Worm (Caenorhabditis elegans): ENCODE results near the gene lag-1.

lag-1 gene

ce11 chrIV:6097040-6097928 lies 2.1 kb downstream of the lag-1 start (continued):
- TF ChIP-seq jun-1 (tag; optimal IDR thresholded peaks at IDR 0.05): peak; percentile 69
- no peak for TF ChIP-seq mml-1 (tag; optimal IDR thresholded peaks at IDR 0.05)
- TF ChIP-seq daf-12 (tag; optimal IDR thresholded peaks at IDR 0.05): no peak
- no peak for TF ChIP-seq nhr-11 (tag; optimal IDR thresholded peaks at IDR 0.05)
- TF ChIP-seq fos-1 (tag; optimal IDR thresholded peaks at IDR 0.05): no peak
- no peak for TF ChIP-seq ceh-9 (tag; optimal IDR thresholded peaks at IDR 0.05)
- peak; percentile 82 for TF ChIP-seq nfya-1 (tag; optimal IDR thresholded peaks at IDR 0.05; ENCODE audit: insufficient read depth)
- peak; percentile 54 for TF ChIP-seq R02D3.7 (tag; optimal IDR thresholded peaks at IDR 0.05)
- peak; percentile 73 for TF ChIP-seq unc-62 (GFP tag; optimal IDR thresholded peaks at IDR 0.05)
- TF ChIP-seq nhr-77 (tag; optimal IDR thresholded peaks at IDR 0.05): no peak
- peak; percentile 46 for TF ChIP-seq pqm-1 (tag; optimal IDR thresholded peaks at IDR 0.05)
- peak; percentile 44 for TF ChIP-seq lsy-12 (tag; optimal IDR thresholded peaks at IDR 0.05)
- TF ChIP-seq nhr-12 (tag; optimal IDR thresholded peaks at IDR 0.05): no peak
- peak in 1 of 3 experiments; percentile 13 for TF ChIP-seq elt-3 (tag; optimal IDR thresholded peaks at IDR 0.05)
- TF ChIP-seq nhr-67 (tag; optimal IDR thresholded peaks at IDR 0.05): no peak
- no peak for TF ChIP-seq nhr-237 (tag; optimal IDR thresholded peaks at IDR 0.05)
- no peak for TF ChIP-seq skn-1 (tag; optimal IDR thresholded peaks at IDR 0.05)
- peak; percentile 68 for TF ChIP-seq egl-27 (tag; optimal IDR thresholded peaks at IDR 0.05)

- TF ChIP-seq ceh-16 (tag; optimal IDR thresholded peaks at IDR 0.05) (no peak), egl-5 (tag; optimal IDR thresholded peaks at IDR 0.05) (no peak), nhr-237 (tag; optimal IDR thresholded peaks at IDR 0.05) (no peak), ceh-82 (tag; optimal IDR thresholded peaks at IDR 0.05) (no peak), daf-12 (tag; optimal IDR thresholded peaks at IDR 0.05) (no peak), unc-39 (tag; optimal IDR thresholded peaks at IDR 0.05) (no peak), nhr-43 (tag; optimal IDR thresholded peaks at IDR 0.05; ENCODE audit: poor library complexity, severe bottlenecking) (peak; percentile 87), ztf-11 (tag; optimal IDR thresholded peaks at IDR 0.05) (no peak), fkh-10 (GFP tag; optimal IDR thresholded peaks at IDR 0.05) (no peak), jun-1 (tag; optimal IDR thresholded peaks at IDR 0.05) (no peak), mml-1 (tag; optimal IDR thresholded peaks at IDR 0.05) (no peak), fos-1 (tag; optimal IDR thresholded peaks at IDR 0.05) (no peak), skn-1 (tag; optimal IDR thresholded peaks at IDR 0.05) (no peak), nhr-77 (tag; optimal IDR thresholded peaks at IDR 0.05) (no peak), eor-1 (tag; optimal IDR thresholded peaks at IDR 0.05) (no peak), tbx-2 (tag; optimal IDR thresholded peaks at IDR 0.05) (no peak), nhr-76 (tag; optimal IDR thresholded peaks at IDR 0.05) (no peak), nhr-67 (tag; optimal IDR thresholded peaks at IDR 0.05) (no peak), fkh-2 (tag; optimal IDR thresholded peaks at IDR 0.05) (no peak), ztf-4 (tag; optimal IDR thresholded peaks at IDR 0.05) (no peak), hmg-11 (tag; optimal IDR thresholded peaks at IDR 0.05) (no peak), ceh-9 (tag; optimal IDR thresholded peaks at IDR 0.05) (no peak), ZK546.5 (tag; optimal IDR thresholded peaks at IDR 0.05) (no peak), ceh-28 (tag; optimal IDR thresholded peaks at IDR 0.05) (peak; percentile 35), lsy-12 (tag; optimal IDR thresholded peaks at IDR 0.05) (no peak), R02D3.7 (tag; optimal IDR thresholded peaks at IDR 0.05) (no peak), nhr-23 (tag; optimal IDR thresholded peaks at IDR 0.05) (peak; percentile 85), mdl-1 (tag; optimal IDR thresholded peaks at IDR 0.05) (no peak), zag-1 (tag; optimal IDR thresholded peaks at IDR 0.05) (no peak), pha-4 (tag; optimal IDR thresholded peaks at IDR 0.05) (peak; percentile 47), egl-27 (tag; optimal IDR thresholded peaks at IDR 0.05) (peak; percentile 60), sea-2 (GFP tag; optimal IDR thresholded peaks at IDR 0.05) (no peak), pqm-1 (tag; optimal IDR thresholded peaks at IDR 0.05) (peak; percentile 76), ama-1 (optimal IDR thresholded peaks at IDR 0.05) (no peak), elt-1 (tag; optimal IDR thresholded peaks at IDR 0.05) (no peak), unc-62 (GFP tag; optimal IDR thresholded peaks at IDR 0.05) (no peak), nhr-12 (tag; optimal IDR thresholded peaks at IDR 0.05) (no peak), nhr-25 (tag; optimal IDR thresholded peaks at IDR 0.05) (peak; percentile 17), nfya-1 (tag; optimal IDR thresholded peaks at IDR 0.05; ENCODE audit: insufficient read depth) (peak; percentile 51), snpc-4 (tag; optimal IDR thresholded peaks at IDR 0.05) (no peak), elt-3 (tag; optimal IDR thresholded peaks at IDR 0.05) (peak in 1 of 3 experiments; percentile 45), nhr-11 (tag; optimal IDR thresholded peaks at IDR 0.05) (no peak), lin-39 (tag; optimal IDR thresholded peaks at IDR 0.05) (no peak), aly-2 (tag; optimal IDR thresholded peaks at IDR 0.05) (no peak), elt-2 (tag; optimal IDR thresholded peaks at IDR 0.05) (peak; percentile 66), lin-15B (tag; optimal IDR thresholded peaks at IDR 0.05) (no peak), nhr-28 (tag; optimal IDR thresholded peaks at IDR 0.05) (no peak)
Observed at ce11 chrIV:6099770-6100169, 4.6 kb downstream of the lag-1 start.
